Worm (Caenorhabditis elegans): ENCODE results near the gene H03G16.1.
A peak's percentile ranks its signal among the peaks of the same experiment; 100 is the strongest.

H03G16.1 gene

DNA sequence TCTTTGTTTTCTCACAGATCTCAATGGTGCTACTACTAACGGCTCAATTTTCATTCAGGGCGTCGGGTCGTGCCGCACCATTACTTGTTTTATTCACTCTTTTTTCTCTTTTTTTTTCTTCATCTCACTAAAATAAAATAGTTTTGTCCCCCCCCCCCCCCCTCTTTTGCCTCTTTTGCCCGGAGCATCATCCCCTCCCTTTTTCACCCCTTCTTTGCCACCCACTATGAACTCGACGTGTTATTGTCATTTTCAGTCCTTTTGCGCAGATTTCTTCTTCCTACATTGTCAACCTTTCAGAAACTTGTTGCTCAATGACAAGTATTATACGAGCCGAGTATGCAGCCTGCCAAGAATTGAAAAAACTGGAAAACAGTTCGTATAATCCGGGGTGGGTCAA lies 27.7 kb upstream of the H03G16.1 start, which contains the start of gene seb-3:
seb-3 (plus strand) TSS at position 301 of the 400 bp plus-strand sequence.
- TF ChIP-seq med-1 (GFP tag; optimal IDR thresholded peaks at IDR 0.05; ENCODE audit: insufficient read depth): no peak
- TF ChIP-seq ref-1 (GFP tag; conservative IDR thresholded peaks at IDR 0.05): no peak

- TF ChIP-seq ref-1 (GFP tag; conservative IDR thresholded peaks at IDR 0.05): no peak
Observed at ce11 chrX:15027566-15027965, 26.1 kb upstream of the H03G16.1 start.

DNA sequence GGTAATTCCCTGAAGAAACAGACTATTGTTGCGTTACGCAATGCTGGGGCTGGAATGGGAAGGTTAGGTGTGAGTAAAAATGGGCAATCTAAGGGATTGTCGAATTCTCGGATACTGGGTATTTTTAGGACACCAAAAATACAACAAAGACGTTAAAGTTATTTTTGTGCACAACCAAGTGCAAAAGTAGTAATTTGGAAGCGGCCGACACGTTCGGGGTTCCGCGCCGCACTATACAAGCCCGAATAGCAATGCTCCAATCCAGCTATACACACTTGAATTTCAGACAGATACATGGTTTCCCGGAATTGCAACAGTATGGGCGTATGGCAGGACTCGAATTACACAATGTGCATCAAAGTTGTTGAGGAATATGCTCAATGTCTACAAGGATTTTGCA lies 25.7 kb upstream of the H03G16.1 start:
- no peak for TF ChIP-seq ztf-29 (GFP tag; IDR thresholded peaks at IDR 0.05)
- TF ChIP-seq med-1 (GFP tag; optimal IDR thresholded peaks at IDR 0.05; ENCODE audit: insufficient read depth): no peak
- TF ChIP-seq cog-1 (tag; optimal IDR thresholded peaks at IDR 0.05): no peak
- no peak for TF ChIP-seq ref-1 (GFP tag; conservative IDR thresholded peaks at IDR 0.05)
- no peak for TF ChIP-seq ztf-23 (GFP tag; IDR thresholded peaks at IDR 0.05)
- no peak for TF ChIP-seq tab-1 (GFP tag; IDR thresholded peaks at IDR 0.05)
- no peak for TF ChIP-seq T22C8.4 (GFP tag; IDR thresholded peaks at IDR 0.05)
- TF ChIP-seq klf-2 (GFP tag; conservative IDR thresholded peaks at IDR 0.05): no peak
- no peak for TF ChIP-seq flt-1 (GFP tag; IDR thresholded peaks at IDR 0.05)

ce11 chrX:15034787-15035186 lies 18.9 kb upstream of the H03G16.1 start, which contains the start of gene dsc-1:
TSS of gene dsc-1 (minus strand) at chrX:15034832.
- TF ChIP-seq cog-1 (tag; optimal IDR thresholded peaks at IDR 0.05) (no peak), med-1 (GFP tag; optimal IDR thresholded peaks at IDR 0.05; ENCODE audit: insufficient read depth) (no peak), flt-1 (GFP tag; IDR thresholded peaks at IDR 0.05) (no peak), klf-2 (GFP tag; conservative IDR thresholded peaks at IDR 0.05) (no peak), ztf-23 (GFP tag; IDR thresholded peaks at IDR 0.05) (no peak), ref-1 (GFP tag; conservative IDR thresholded peaks at IDR 0.05) (no peak), ztf-29 (GFP tag; IDR thresholded peaks at IDR 0.05) (no peak), tab-1 (GFP tag; IDR thresholded peaks at IDR 0.05) (no peak), T22C8.4 (GFP tag; IDR thresholded peaks at IDR 0.05) (no peak)

DNA sequence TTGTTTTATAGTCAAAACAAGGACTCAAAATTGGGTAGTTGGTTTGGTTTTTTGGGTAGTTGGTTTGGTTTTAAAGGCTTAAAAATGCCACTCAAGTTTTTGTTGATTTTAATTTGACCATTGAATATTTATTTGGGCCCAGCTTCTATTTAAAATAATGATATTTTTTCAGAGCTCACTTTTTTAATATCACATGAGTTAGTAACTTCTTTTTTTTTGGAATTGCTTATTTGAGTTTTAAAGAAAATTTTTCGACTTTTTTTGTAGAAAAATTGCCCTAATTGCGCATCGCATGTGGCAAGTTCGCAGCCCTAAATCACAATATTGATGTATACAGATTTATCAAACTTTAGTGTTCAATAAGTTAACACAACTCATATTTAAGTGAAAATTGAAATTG lies 17.9 kb upstream of the H03G16.1 start:
- TF ChIP-seq ztf-29 (GFP tag; IDR thresholded peaks at IDR 0.05) (no peak), klf-2 (GFP tag; conservative IDR thresholded peaks at IDR 0.05) (no peak), tab-1 (GFP tag; IDR thresholded peaks at IDR 0.05) (no peak), ref-1 (GFP tag; conservative IDR thresholded peaks at IDR 0.05) (no peak), med-1 (GFP tag; optimal IDR thresholded peaks at IDR 0.05; ENCODE audit: insufficient read depth) (no peak), ztf-23 (GFP tag; IDR thresholded peaks at IDR 0.05) (no peak), T22C8.4 (GFP tag; IDR thresholded peaks at IDR 0.05) (no peak), flt-1 (GFP tag; IDR thresholded peaks at IDR 0.05) (no peak), cog-1 (tag; optimal IDR thresholded peaks at IDR 0.05) (no peak)

DNA sequence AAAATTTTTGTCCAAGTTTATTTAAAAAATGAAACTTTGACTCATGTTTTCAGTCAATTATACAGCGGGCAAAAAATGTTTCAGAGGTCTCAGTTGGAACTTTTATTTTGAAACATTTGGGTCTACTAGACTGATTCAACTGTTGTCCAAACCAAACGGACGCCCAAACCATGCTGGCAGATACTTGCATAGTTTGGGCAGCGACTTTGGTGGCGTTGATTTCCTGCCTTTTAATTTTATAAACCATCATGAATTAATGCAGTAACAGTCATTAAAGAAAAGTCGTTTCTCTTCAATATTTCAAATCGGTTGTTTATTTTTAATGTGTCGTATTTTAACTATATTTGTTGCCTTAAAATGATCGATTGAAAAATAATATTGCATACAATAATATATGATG lies 17.4 kb upstream of the H03G16.1 start:
- TF ChIP-seq med-1 (GFP tag; optimal IDR thresholded peaks at IDR 0.05; ENCODE audit: insufficient read depth) (no peak), klf-2 (GFP tag; conservative IDR thresholded peaks at IDR 0.05) (no peak), cog-1 (tag; optimal IDR thresholded peaks at IDR 0.05) (no peak), ztf-29 (GFP tag; IDR thresholded peaks at IDR 0.05) (no peak), ref-1 (GFP tag; conservative IDR thresholded peaks at IDR 0.05) (no peak)

DNA sequence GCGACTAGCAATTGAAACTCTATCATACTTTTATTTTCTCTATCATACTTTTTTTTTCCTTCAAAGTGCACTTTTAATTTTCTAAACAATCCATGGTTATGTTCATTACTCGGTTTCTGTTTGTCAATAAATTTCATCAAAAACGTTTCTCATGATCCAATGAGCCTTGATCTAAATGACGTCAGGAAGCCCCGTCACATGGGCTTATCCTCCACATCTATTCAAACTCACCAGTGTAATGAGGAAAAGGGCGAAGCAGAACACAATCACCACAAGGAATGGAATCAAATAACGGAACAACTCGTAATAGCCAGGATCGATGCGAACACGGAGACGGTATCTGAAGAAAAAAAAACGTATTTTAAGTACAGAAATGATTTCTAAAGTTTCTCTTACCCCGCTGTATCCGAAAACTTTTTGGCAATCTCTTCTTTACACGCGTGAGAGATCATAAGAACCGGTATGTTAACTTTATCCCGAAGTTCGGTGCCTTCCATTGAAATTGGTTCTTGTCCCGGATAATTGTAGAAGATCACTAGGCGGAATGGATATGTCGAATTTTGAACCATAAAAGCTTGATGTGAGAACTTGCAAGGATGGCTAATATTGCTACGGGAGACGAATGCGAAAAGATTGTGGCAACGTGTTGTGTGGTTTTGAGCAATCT lies 14.5 kb upstream of the H03G16.1 start:
- TF ChIP-seq cog-1 (tag; optimal IDR thresholded peaks at IDR 0.05): no peak
- TF ChIP-seq klf-2 (GFP tag; conservative IDR thresholded peaks at IDR 0.05): no peak
- TF ChIP-seq ref-1 (GFP tag; conservative IDR thresholded peaks at IDR 0.05): no peak
- no peak for TF ChIP-seq ztf-29 (GFP tag; IDR thresholded peaks at IDR 0.05)
- no peak for TF ChIP-seq tab-1 (GFP tag; IDR thresholded peaks at IDR 0.05)
- no peak for TF ChIP-seq ztf-23 (GFP tag; IDR thresholded peaks at IDR 0.05)
- no peak for TF ChIP-seq flt-1 (GFP tag; IDR thresholded peaks at IDR 0.05)

ce11 chrX:15039696-15040212 lies 13.9 kb upstream of the H03G16.1 start:
- no peak for TF ChIP-seq med-1 (GFP tag; optimal IDR thresholded peaks at IDR 0.05; ENCODE audit: insufficient read depth)
- TF ChIP-seq ztf-23 (GFP tag; IDR thresholded peaks at IDR 0.05): no peak
- TF ChIP-seq cog-1 (tag; optimal IDR thresholded peaks at IDR 0.05): no peak
- no peak for TF ChIP-seq klf-2 (GFP tag; conservative IDR thresholded peaks at IDR 0.05)
- TF ChIP-seq flt-1 (GFP tag; IDR thresholded peaks at IDR 0.05): no peak
- no peak for TF ChIP-seq ztf-29 (GFP tag; IDR thresholded peaks at IDR 0.05)
- no peak for TF ChIP-seq T22C8.4 (GFP tag; IDR thresholded peaks at IDR 0.05)
- no peak for TF ChIP-seq ref-1 (GFP tag; conservative IDR thresholded peaks at IDR 0.05)
- no peak for TF ChIP-seq tab-1 (GFP tag; IDR thresholded peaks at IDR 0.05)

- no peak for TF ChIP-seq klf-2 (GFP tag; conservative IDR thresholded peaks at IDR 0.05)
- TF ChIP-seq cog-1 (tag; optimal IDR thresholded peaks at IDR 0.05): peak; percentile 90
- TF ChIP-seq tab-1 (GFP tag; IDR thresholded peaks at IDR 0.05): peak; percentile 50; the same call in 1 of the 2 replicates
- TF ChIP-seq flt-1 (GFP tag; IDR thresholded peaks at IDR 0.05): peak; percentile 80
- TF ChIP-seq ztf-29 (GFP tag; IDR thresholded peaks at IDR 0.05): 0 out of 2 replicates have a peak, but pooled peaks have one; percentile 50
Observed at ce11 chrX:15040552-15041080, 13.1 kb upstream of the H03G16.1 start, which contains the start of gene C18B12.4. TSS of gene C18B12.4 (minus strand) at chrX:15040602.

DNA sequence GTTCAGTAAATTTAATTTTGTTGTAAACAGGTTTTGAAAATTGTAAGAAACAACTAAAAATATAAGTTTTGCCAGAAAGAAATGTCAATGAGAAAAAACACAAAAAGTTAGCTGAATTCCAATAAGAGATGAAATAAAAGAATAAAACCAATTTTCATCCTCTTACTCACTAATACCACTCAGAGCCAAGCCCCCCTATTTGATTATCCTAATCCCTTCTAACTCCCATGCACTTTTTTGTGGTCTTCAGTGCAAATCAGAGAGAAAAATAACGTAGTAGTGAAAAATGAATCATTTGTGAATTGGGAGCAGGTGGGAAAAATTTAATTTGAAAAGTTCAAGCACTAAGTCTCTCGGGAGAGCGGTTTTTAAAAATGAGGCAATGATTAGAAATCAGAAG lies 12.3 kb upstream of the H03G16.1 start:
- TF ChIP-seq klf-2 (GFP tag; conservative IDR thresholded peaks at IDR 0.05): no peak
- no peak for TF ChIP-seq T22C8.4 (GFP tag; IDR thresholded peaks at IDR 0.05)
- TF ChIP-seq med-1 (GFP tag; optimal IDR thresholded peaks at IDR 0.05; ENCODE audit: insufficient read depth): no peak
- TF ChIP-seq flt-1 (GFP tag; IDR thresholded peaks at IDR 0.05): no peak
- TF ChIP-seq ztf-23 (GFP tag; IDR thresholded peaks at IDR 0.05): no peak
- no peak for TF ChIP-seq tab-1 (GFP tag; IDR thresholded peaks at IDR 0.05)
- no peak for TF ChIP-seq cog-1 (tag; optimal IDR thresholded peaks at IDR 0.05)
- TF ChIP-seq ztf-29 (GFP tag; IDR thresholded peaks at IDR 0.05): no peak
- no peak for TF ChIP-seq ref-1 (GFP tag; conservative IDR thresholded peaks at IDR 0.05)

Measured in whole organism, midembryonic.